Fruit fly (Drosophila melanogaster) whole organism, prepupa: ENCODE data around the gene LanA.

Experiments used
- CG6808 ChIP-seq: fragments of 200-800 bp; sonication (Bioruptor generic); optimal IDR thresholded peaks from 3 replicates; lab custom pipeline; 2017; ENCODE audit warnings: missing biosample characterization, missing genetic modification characterization, mild to moderate bottlenecking, moderate library complexity, missing genetic modification reagents
- CG8632 ChIP-seq: fragments of 200-800 bp; sonication (Bioruptor generic); optimal IDR thresholded peaks from 3 replicates; lab custom pipeline; 2016; ENCODE audit warnings: missing biosample characterization, missing genetic modification characterization
- acj6 ChIP-seq: fragments of 200-800 bp; sonication (Bioruptor generic); optimal IDR thresholded peaks from 3 replicates; lab custom pipeline; 2016; ENCODE audit warnings: missing biosample characterization, missing genetic modification characterization
- dsx ChIP-seq: fragments of 200-800 bp; optimal IDR thresholded peaks from 3 replicates; lab custom pipeline; 2019; ENCODE audit warnings: missing biosample characterization, mild to moderate bottlenecking, missing genetic modification characterization, moderate library complexity; ENCODE audit not compliant: poor library complexity, severe bottlenecking

- TF ChIP-seq acj6 (GFP tag; lab: Kevin White, UChicago) (no peak), CG8632 (no peak), dsx (GFP tag; lab: Kevin White, UChicago) (no peak), CG6808 (GFP tag; lab: Kevin White, UChicago) (no peak)
Observed at dm6 chr3L:6157327-6158032, 60.3 kb downstream of the LanA start, which contains the start of gene CG13297.
